Worm (Caenorhabditis elegans): ENCODE data around the gene Y46G5A.18.

Gene Y46G5A.18

DNA sequence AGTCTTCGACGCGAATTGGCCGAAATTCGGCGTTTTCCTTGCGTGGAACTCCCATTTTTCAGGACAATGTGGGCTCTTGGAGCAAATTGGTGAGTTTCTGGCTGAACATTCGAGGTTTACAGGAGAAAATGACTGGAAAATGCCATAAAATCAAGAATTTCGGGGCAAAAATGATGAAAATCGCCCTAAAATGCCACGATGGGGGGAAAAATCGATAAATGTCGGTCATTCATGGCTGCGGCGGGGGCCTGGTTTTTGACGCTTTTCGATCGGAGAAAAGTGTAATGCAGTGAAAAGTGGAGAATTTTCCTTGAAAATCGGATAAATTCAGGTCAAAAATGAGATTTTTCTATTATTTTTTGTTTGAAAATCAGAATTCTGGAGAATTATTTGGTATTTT lies at the start of gene Y46G5A.18, which contains the start of gene Y46G5A.47:
TSS of gene Y46G5A.18 (minus strand) at position 101 of the 400 bp plus-strand sequence.
TSS of gene Y46G5A.47 (minus strand) at position 146 of the 400 bp plus-strand sequence.
- TF ChIP-seq nhr-11 (tag; optimal IDR thresholded peaks at IDR 0.05) = no peak
- no peak for TF ChIP-seq lin-13 (GFP tag; optimal IDR thresholded peaks at IDR 0.05)
- TF ChIP-seq egl-27 (tag; optimal IDR thresholded peaks at IDR 0.05) = no peak
- TF ChIP-seq ztf-4 (tag; optimal IDR thresholded peaks at IDR 0.05) = no peak
- no peak for TF ChIP-seq lsy-2 (tag; optimal IDR thresholded peaks at IDR 0.05)
- no peak for TF ChIP-seq ama-1 (optimal IDR thresholded peaks at IDR 0.05)
- no peak for TF ChIP-seq aly-2 (tag; optimal IDR thresholded peaks at IDR 0.05)

DNA sequence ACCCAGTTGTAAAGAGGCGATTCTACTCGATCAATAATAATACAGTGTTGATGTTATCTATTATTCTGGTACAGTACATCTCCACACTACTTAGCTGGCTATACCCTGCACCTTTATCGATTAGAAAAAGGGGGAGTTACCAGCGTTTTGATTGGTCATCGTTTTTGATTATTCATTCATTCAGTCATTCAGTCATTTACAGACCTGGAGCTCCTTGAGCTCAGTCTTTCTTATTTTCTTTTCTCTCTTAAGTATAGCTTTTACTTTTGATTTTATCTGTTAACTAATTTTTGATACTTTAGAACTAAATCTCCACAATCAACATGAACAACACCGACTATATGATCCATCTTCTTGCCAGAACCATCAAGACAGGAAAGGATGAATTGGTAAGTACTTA lies 45.1 kb upstream of the Y46G5A.18 start, which contains the start of gene Y46G5A.28:
TSS of gene Y46G5A.28 (plus strand) at position 301 of the 400 bp plus-strand sequence.
- no peak for TF ChIP-seq mbf-1 (tag; optimal IDR thresholded peaks at IDR 0.05)
- no peak for TF ChIP-seq Y55F3AM.14 (GFP tag; optimal IDR thresholded peaks at IDR 0.05)
- no peak for TF ChIP-seq lin-13 (GFP tag; optimal IDR thresholded peaks at IDR 0.05)
- no peak for TF ChIP-seq alr-1 (tag; optimal IDR thresholded peaks at IDR 0.05)
- TF ChIP-seq dmd-4 (tag; optimal IDR thresholded peaks at IDR 0.05) = no peak
- TF ChIP-seq nhr-23 (tag; optimal IDR thresholded peaks at IDR 0.05) = no peak
- no peak for TF ChIP-seq ztf-11 (tag; optimal IDR thresholded peaks at IDR 0.05)
- no peak for TF ChIP-seq snpc-4 (tag; optimal IDR thresholded peaks at IDR 0.05)
- TF ChIP-seq egl-27 (tag; optimal IDR thresholded peaks at IDR 0.05) = no peak
- no peak for TF ChIP-seq nhr-129 (tag; optimal IDR thresholded peaks at IDR 0.05)
- TF ChIP-seq nhr-77 (tag; optimal IDR thresholded peaks at IDR 0.05) = no peak
- TF ChIP-seq ztf-4 (tag; optimal IDR thresholded peaks at IDR 0.05) = no peak
- TF ChIP-seq nhr-10 (tag; optimal IDR thresholded peaks at IDR 0.05) = no peak
- no peak for TF ChIP-seq peb-1 (tag; optimal IDR thresholded peaks at IDR 0.05)
- no peak for TF ChIP-seq nhr-25 (tag; optimal IDR thresholded peaks at IDR 0.05)
- no peak for TF ChIP-seq ZK546.5 (tag; optimal IDR thresholded peaks at IDR 0.05)
- TF ChIP-seq unc-62 (GFP tag; optimal IDR thresholded peaks at IDR 0.05) = no peak
- TF ChIP-seq nhr-21 (tag; optimal IDR thresholded peaks at IDR 0.05) = no peak
- TF ChIP-seq aly-2 (tag; optimal IDR thresholded peaks at IDR 0.05) = no peak

DNA sequence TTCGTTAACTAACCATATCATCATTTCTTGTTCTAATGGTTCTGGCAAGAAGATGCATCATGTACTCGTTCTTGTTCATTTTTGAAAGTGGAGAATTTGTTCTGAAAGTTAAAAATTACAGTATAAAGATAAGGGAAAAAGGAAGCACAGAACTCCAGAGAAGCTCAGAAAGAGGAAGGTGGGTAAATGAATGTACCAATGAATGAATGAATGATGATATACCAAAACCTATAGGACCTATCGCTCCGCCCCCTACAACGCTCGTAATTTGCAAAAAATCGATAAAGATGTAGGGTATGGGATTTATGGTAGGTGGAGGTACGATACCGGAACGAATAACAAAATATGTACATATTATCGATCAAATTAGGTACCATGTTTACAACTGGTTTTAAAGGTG lies 42.7 kb upstream of the Y46G5A.18 start, which contains the start of gene pes-10:
TSS of gene pes-10 (minus strand) at position 101 of the 400 bp plus-strand sequence.
- TF ChIP-seq sma-9 (GFP tag; optimal IDR thresholded peaks at IDR 0.05) (no peak), sma-9 (tag; optimal IDR thresholded peaks at IDR 0.05) (no peak), nhr-23 (tag; optimal IDR thresholded peaks at IDR 0.05) (no peak), nhr-6 (tag; optimal IDR thresholded peaks at IDR 0.05) (no peak), nhr-21 (tag; optimal IDR thresholded peaks at IDR 0.05) (no peak), ama-1 (optimal IDR thresholded peaks at IDR 0.05) (no peak), aly-2 (tag; optimal IDR thresholded peaks at IDR 0.05) (no peak), nhr-129 (tag; optimal IDR thresholded peaks at IDR 0.05) (no peak), F13H6.1 (tag; optimal IDR thresholded peaks at IDR 0.05) (no peak), unc-39 (tag; optimal IDR thresholded peaks at IDR 0.05) (no peak), lin-11 (tag; optimal IDR thresholded peaks at IDR 0.05) (no peak), blmp-1 (tag; optimal IDR thresholded peaks at IDR 0.05; ENCODE audit: insufficient read depth) (no peak), skn-1 (tag; optimal IDR thresholded peaks at IDR 0.05) (no peak), zag-1 (tag; optimal IDR thresholded peaks at IDR 0.05) (no peak), C34F6.9 (tag; optimal IDR thresholded peaks at IDR 0.05) (no peak), alr-1 (tag; optimal IDR thresholded peaks at IDR 0.05) (no peak), R02D3.7 (tag; optimal IDR thresholded peaks at IDR 0.05) (no peak)

DNA sequence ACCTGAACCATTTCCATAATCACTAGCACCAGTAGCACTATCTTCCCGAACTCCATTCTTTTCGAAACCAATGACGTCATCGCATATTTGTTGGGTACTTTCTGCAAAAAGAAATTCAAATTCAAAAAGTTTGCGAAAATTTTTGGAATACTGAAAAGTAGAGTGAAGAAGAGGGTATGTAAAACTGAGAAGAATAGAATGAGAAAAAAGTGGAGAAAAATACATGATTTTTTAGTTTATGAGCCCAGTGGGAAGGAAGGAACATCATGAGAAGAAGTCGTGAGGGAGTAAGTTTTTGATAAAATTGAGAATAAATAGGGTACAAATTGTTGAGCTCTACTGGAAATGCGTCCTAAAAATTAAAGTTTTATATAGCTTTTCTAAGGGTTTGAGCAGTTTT lies 35.0 kb upstream of the Y46G5A.18 start, which contains the start of gene lgc-35:
TSS of gene lgc-35 (minus strand) at position 101 of the 400 bp plus-strand sequence.
- TF ChIP-seq Y55F3AM.14 (GFP tag; optimal IDR thresholded peaks at IDR 0.05) (no peak), peb-1 (tag; optimal IDR thresholded peaks at IDR 0.05) (no peak), lin-11 (tag; optimal IDR thresholded peaks at IDR 0.05) (no peak), mbf-1 (tag; optimal IDR thresholded peaks at IDR 0.05) (no peak)

DNA sequence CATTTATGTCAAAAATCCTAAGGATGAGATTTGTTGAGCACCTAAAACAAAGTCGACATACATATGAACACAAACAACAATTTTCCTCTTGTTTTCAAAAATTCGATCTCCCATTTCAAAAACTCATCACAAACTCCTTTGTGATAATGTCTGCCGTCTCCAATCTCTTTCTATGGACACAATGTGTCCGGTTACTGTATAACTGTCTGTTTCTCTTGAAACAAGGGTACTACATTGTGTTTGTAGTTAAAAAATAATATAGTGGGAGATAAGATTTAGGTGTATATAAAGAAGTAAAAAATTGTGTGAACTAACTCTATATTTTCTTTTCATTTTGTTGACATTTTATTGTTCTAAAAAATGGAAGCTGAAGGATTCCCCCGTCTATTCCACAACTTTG lies 25.3 kb upstream of the Y46G5A.18 start, which contains the start of gene bcmo-1:
TSS of gene bcmo-1 (plus strand) at position 330 of the 400 bp plus-strand sequence.
- TF ChIP-seq nhr-129 (tag; optimal IDR thresholded peaks at IDR 0.05) = no peak
- TF ChIP-seq ztf-11 (tag; optimal IDR thresholded peaks at IDR 0.05) = no peak

DNA sequence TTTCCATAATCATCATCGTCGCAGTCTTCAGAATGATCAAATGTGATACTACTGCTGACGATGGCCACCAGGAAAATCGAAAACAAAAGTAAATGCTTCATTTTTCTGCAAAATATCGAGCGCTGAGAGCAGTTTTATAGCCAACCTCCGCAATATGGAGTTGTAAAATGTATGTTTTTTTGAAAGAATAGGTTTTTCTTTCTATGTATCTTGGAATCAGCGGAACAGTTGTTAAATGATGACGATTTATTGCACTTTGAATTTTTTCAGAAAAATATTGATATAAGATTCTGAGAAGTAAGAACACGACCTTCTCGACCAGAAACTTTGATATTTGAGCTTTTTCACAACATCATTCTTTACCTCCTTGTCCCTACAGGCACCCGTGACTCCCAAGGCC lies 23.8 kb upstream of the Y46G5A.18 start, which contains the start of gene Y46G5A.23:
TSS of gene Y46G5A.23 (minus strand) at position 101 of the 400 bp plus-strand sequence.
- TF ChIP-seq lin-11 (tag; optimal IDR thresholded peaks at IDR 0.05) (no peak), alr-1 (tag; optimal IDR thresholded peaks at IDR 0.05) (no peak), nhr-129 (tag; optimal IDR thresholded peaks at IDR 0.05) (no peak), ztf-4 (tag; optimal IDR thresholded peaks at IDR 0.05) (no peak), nhr-23 (tag; optimal IDR thresholded peaks at IDR 0.05) (no peak)

All from whole organism, L2 larva.